Fruit fly (Drosophila melanogaster): ENCODE measurements around the gene rpr.

The rpr gene

DNA sequence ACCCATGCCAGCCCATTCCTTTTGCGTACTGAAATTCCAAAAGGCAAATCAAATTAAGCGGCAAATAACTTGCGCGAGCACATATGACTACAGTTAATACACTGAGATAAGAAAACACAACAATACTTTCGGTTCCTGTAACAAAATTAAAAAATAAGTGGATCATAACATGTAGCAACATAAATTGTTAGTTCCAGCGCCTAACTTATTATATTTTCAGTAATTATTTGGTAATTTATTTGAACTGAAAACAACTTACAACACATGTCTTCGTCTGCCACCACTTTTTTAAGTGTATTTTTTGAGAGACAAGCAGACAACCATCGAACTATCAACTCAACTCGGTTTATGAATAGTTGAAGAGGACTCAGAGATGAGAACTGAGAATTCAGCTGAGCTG, 40.6 kb downstream of the rpr start:
- TF ChIP-seq CG32264 (GFP tag; optimal IDR thresholded peaks at IDR 0.05) (no peak), dmrt93B (GFP tag; optimal IDR thresholded peaks at IDR 0.05) (no peak), Hnf4 (GFP tag; optimal IDR thresholded peaks at IDR 0.05) (no peak), sv (GFP tag; optimal IDR thresholded peaks at IDR 0.05) (peak; percentile 11), h (GFP tag; optimal IDR thresholded peaks at IDR 0.05) (no peak), Abd-B (GFP tag; optimal IDR thresholded peaks at IDR 0.05) (no peak), Vsx2 (GFP tag; optimal IDR thresholded peaks at IDR 0.05; ENCODE audit: partially characterized antibody) (no peak)

DNA sequence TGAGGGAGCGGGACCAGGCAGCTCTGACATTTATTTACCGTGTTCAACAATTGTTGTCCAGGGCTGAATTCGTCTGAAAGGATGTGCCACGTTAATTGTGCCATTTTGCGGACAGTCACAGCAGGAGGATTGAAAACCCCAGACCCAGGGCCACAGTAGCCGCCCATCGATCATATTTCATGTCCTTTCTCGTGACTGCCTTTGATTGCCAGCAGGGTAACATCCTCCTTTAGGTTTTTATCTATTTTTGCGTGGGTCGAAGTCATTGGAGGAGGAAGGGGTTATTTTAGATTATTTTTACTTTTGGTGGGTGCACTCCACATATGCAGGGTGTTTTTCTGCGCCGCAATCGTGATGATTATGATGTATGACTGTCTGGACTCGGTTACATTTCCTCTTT, 42.9 kb downstream of the rpr start:
- TF ChIP-seq sage (GFP tag; optimal IDR thresholded peaks at IDR 0.05), result no peak
- TF ChIP-seq fru (GFP tag; optimal IDR thresholded peaks at IDR 0.05), result no peak
- TF ChIP-seq lola (GFP tag; optimal IDR thresholded peaks at IDR 0.05), result no peak
- TF ChIP-seq Rel (GFP tag; optimal IDR thresholded peaks at IDR 0.05), result no peak
- no peak for TF ChIP-seq Rel (tag; optimal IDR thresholded peaks at IDR 0.05)
- no peak for TF ChIP-seq dsf (GFP tag; optimal IDR thresholded peaks at IDR 0.05; ENCODE audit: borderline replicate concordance)
- no peak for TF ChIP-seq CrebA (GFP tag; optimal IDR thresholded peaks at IDR 0.05; ENCODE audit: borderline replicate concordance)
- no peak for TF ChIP-seq Abd-B (GFP tag; optimal IDR thresholded peaks at IDR 0.05)
- TF ChIP-seq dmrt93B (GFP tag; optimal IDR thresholded peaks at IDR 0.05), result no peak
- TF ChIP-seq h (GFP tag; optimal IDR thresholded peaks at IDR 0.05), result no peak
- no peak for TF ChIP-seq CG9705 (GFP tag; optimal IDR thresholded peaks at IDR 0.05)
- TF ChIP-seq jim (GFP tag; optimal IDR thresholded peaks at IDR 0.05), result no peak
- TF ChIP-seq HLH106 (tag; optimal IDR thresholded peaks at IDR 0.05), result no peak

DNA sequence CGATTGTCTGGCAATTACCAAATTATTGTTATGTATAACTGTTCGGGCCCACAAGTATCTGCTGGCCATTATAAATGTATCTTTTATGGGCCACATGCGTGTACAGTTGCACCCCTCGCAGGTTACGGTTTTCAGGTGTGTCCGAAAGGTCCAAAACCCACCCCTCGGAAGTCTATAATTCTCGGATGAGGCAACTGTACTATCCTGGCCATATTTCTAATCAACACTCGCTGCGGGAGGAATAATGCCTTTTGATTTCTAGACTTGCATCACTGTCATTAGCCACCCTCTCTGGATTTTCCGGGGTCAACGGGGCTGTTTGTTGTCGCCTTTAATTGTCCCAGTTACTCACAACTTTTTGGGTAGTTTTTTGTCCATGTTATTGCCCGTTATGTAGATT, 47.7 kb downstream of the rpr start:
- no peak for TF ChIP-seq sage (GFP tag; optimal IDR thresholded peaks at IDR 0.05)
- no peak for TF ChIP-seq foxo (GFP tag; optimal IDR thresholded peaks at IDR 0.05)
- TF ChIP-seq dsf (GFP tag; optimal IDR thresholded peaks at IDR 0.05; ENCODE audit: borderline replicate concordance), result no peak
- TF ChIP-seq brk (GFP tag; optimal IDR thresholded peaks at IDR 0.05), result no peak

DNA sequence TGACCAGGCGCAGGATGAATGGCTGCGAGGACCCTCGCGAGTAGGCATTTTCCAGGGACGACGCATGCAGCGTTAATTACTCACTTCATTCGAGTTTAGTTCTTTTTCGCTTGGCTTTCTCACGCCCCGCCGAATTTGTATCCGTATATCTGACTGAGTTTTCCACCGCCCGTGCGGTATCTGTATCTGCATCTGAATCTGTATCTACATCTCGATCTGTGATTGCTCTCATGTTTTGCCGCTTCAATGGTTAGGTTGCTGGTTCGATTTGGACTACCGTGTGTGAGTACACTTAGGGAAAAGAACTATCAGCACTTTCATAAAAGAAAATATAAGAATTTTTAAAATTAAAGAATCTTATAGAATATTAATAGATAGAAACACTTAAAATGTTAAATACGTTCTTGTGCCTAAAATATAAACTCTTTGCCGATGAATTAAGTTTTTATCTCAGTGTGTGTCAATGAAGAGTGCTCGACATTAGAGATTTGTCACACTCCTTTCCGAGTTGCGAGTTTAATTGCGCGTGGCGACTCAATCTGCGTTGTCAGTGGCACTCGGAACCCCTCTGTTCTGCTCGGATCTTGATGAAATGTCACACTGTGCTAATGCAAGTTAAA, 49.0 kb downstream of the rpr start:
- TF ChIP-seq woc (GFP tag; optimal IDR thresholded peaks at IDR 0.05), result no peak
- TF ChIP-seq Rel (GFP tag; optimal IDR thresholded peaks at IDR 0.05), result no peak
- no peak for TF ChIP-seq Rel (tag; optimal IDR thresholded peaks at IDR 0.05)
- TF ChIP-seq dsf (GFP tag; optimal IDR thresholded peaks at IDR 0.05; ENCODE audit: borderline replicate concordance), result no peak
- TF ChIP-seq rgr (GFP tag; optimal IDR thresholded peaks at IDR 0.05), result no peak
- TF ChIP-seq fru (GFP tag; optimal IDR thresholded peaks at IDR 0.05), result no peak
- TF ChIP-seq CG9705 (GFP tag; optimal IDR thresholded peaks at IDR 0.05), result no peak
- TF ChIP-seq sv (GFP tag; optimal IDR thresholded peaks at IDR 0.05), result no peak
- TF ChIP-seq Dfd (GFP tag; optimal IDR thresholded peaks at IDR 0.05), result no peak
- no peak for TF ChIP-seq br (GFP tag; optimal IDR thresholded peaks at IDR 0.05)
- no peak for TF ChIP-seq Sp1 (GFP tag; optimal IDR thresholded peaks at IDR 0.05)
- no peak for TF ChIP-seq ey (GFP tag; optimal IDR thresholded peaks at IDR 0.05)
- no peak for TF ChIP-seq Mio (GFP tag; optimal IDR thresholded peaks at IDR 0.05)
- TF ChIP-seq Hnf4 (GFP tag; optimal IDR thresholded peaks at IDR 0.05), result no peak

DNA sequence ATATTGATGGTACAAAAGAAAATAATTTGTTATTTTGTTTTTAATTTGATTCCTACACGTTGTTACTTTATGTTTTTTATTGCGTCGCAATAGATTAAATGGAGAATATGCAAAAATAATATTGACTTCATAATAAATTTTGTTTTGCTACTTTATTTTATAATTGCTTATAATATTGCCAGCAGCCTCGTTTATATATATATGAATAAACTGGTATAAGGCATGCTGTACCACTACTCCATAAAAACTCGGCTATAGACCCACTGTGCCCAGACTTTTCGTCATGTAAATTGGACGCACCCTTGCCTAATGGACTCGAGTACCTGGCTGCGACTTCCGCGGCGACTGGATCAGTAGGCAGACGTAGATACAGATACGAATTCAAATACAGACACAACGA, 49.6 kb downstream of the rpr start:
- TF ChIP-seq rgr (GFP tag; optimal IDR thresholded peaks at IDR 0.05) (peak; percentile 32), psq (GFP tag; optimal IDR thresholded peaks at IDR 0.05) (peak; percentile 26), OdsH (GFP tag; optimal IDR thresholded peaks at IDR 0.05) (peak; percentile 36), dmrt93B (GFP tag; optimal IDR thresholded peaks at IDR 0.05) (no peak), pan (optimal IDR thresholded peaks at IDR 0.05) (no peak), foxo (GFP tag; optimal IDR thresholded peaks at IDR 0.05) (peak in 1 of 2 experiments; percentile 32), fru (GFP tag; optimal IDR thresholded peaks at IDR 0.05) (peak; percentile 27), sv (GFP tag; optimal IDR thresholded peaks at IDR 0.05) (peak; percentile 57), Hr78 (GFP tag; optimal IDR thresholded peaks at IDR 0.05) (no peak), h (GFP tag; optimal IDR thresholded peaks at IDR 0.05) (peak; percentile 14)

DNA sequence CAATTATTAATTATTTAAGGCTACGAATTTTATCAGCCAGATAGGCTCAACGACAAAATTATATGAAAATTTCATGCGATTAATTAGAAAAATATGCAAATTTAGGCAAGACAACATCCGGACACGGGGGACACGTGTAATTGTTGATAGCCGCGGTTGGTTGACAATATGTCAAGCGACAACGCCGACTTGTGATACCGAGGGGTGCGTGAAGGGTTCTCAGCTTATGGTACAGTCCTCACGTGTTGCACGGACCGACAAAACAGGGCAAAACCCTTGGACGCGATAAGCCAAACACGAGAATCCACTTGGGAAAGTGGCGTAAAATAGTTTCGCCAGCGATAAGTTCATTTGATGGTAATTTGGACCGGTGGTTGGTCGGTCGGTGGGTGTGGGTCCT, 50.2 kb downstream of the rpr start:
- no peak for TF ChIP-seq fru (GFP tag; optimal IDR thresholded peaks at IDR 0.05)
- TF ChIP-seq OdsH (GFP tag; optimal IDR thresholded peaks at IDR 0.05), result no peak
- no peak for TF ChIP-seq jim (GFP tag; optimal IDR thresholded peaks at IDR 0.05)
- no peak for TF ChIP-seq Vsx2 (GFP tag; optimal IDR thresholded peaks at IDR 0.05; ENCODE audit: partially characterized antibody)
- TF ChIP-seq Hnf4 (GFP tag; optimal IDR thresholded peaks at IDR 0.05), result no peak
- no peak for TF ChIP-seq Jra (GFP tag; optimal IDR thresholded peaks at IDR 0.05)
- TF ChIP-seq brk (GFP tag; optimal IDR thresholded peaks at IDR 0.05), result no peak
- no peak for TF ChIP-seq HLH106 (tag; optimal IDR thresholded peaks at IDR 0.05)
- no peak for TF ChIP-seq sv (GFP tag; optimal IDR thresholded peaks at IDR 0.05)
- TF ChIP-seq Hr78 (GFP tag; optimal IDR thresholded peaks at IDR 0.05), result no peak
- TF ChIP-seq GATAd (GFP tag; optimal IDR thresholded peaks at IDR 0.05), result no peak
- no peak for TF ChIP-seq br (GFP tag; optimal IDR thresholded peaks at IDR 0.05)
- TF ChIP-seq Abd-B (GFP tag; optimal IDR thresholded peaks at IDR 0.05), result no peak
- no peak for TF ChIP-seq Mio (GFP tag; optimal IDR thresholded peaks at IDR 0.05)
- no peak for TF ChIP-seq h (GFP tag; optimal IDR thresholded peaks at IDR 0.05)
- no peak for TF ChIP-seq Dfd (GFP tag; optimal IDR thresholded peaks at IDR 0.05)
- no peak for TF ChIP-seq Sp1 (GFP tag; optimal IDR thresholded peaks at IDR 0.05)
